Fruit fly (Drosophila melanogaster) Kc167 (cell line): ENCODE results near the gene PolrMT.

Source experiments
- Myc ChIP-seq: fragments of >200 bp; optimal IDR thresholded peaks from 2 replicates; lab custom pipeline; 2017; ENCODE audit warnings: missing external identifiers
- Sin3A ChIP-seq: fragments of >200 bp; optimal IDR thresholded peaks from 2 replicates; lab custom pipeline; 2018; ENCODE audit warnings: missing external identifiers
- h ChIP-seq: fragments of >200 bp; optimal IDR thresholded peaks from 3 replicates; lab custom pipeline; 2018; ENCODE audit warnings: missing external identifiers
- insv ChIP-seq: fragments of >200 bp; optimal IDR thresholded peaks from 3 replicates; lab custom pipeline; 2018; ENCODE audit warnings: missing external identifiers
- psq ChIP-seq: fragments of >200 bp; optimal IDR thresholded peaks from 2 replicates; lab custom pipeline; 2017; ENCODE audit warnings: missing external identifiers
- ttk ChIP-seq: sonication (Bioruptor generic); optimal IDR thresholded peaks from 2 replicates; lab custom pipeline; 2017; ENCODE audit warnings: missing external identifiers

- no peak for TF ChIP-seq h (lab: Kevin White, UChicago)
- no peak for TF ChIP-seq psq (lab: Kevin White, UChicago)
- TF ChIP-seq Sin3A (lab: Kevin White, UChicago), result no peak
- no peak for TF ChIP-seq ttk (lab: Kevin White, UChicago)
- no peak for TF ChIP-seq insv (lab: Kevin White, UChicago)
- no peak for TF ChIP-seq Myc
Observed at dm6 chr2L:1068517-1069107, 39.6 kb downstream of the PolrMT start.
